Fruit fly (Drosophila melanogaster): Measurements from ENCODE around the gene Rab7.
A peak's percentile ranks its signal among the peaks of the same experiment; 100 is the strongest.

DNA sequence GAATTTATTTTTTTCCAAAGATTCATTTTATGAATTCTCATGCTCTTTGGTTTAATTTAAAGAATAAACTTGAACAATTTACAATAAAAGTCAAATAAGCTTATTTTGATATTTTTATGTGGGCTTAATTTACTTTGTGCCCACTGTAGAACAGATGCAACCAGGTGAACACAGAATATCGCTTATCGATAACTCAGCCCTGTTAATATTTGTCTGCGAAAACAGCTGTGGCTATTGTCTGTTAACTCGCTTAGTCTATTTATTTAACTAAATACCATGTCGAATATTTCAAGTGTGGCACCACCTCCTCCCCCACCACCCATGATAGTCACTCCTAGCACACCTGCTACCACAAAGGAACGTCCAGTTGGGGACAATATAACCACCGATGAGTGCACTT is 2.7 kb downstream of the Rab7 start, which contains the start of gene CG33108:
- TF ChIP-seq fru (GFP tag; optimal IDR thresholded peaks at IDR 0.05) (no peak), OdsH (GFP tag; optimal IDR thresholded peaks at IDR 0.05) (no peak), Abd-B (GFP tag; optimal IDR thresholded peaks at IDR 0.05) (no peak), pan (optimal IDR thresholded peaks at IDR 0.05) (no peak), usp (GFP tag; optimal IDR thresholded peaks at IDR 0.05) (no peak), Hnf4 (GFP tag; optimal IDR thresholded peaks at IDR 0.05) (peak; percentile 21), brk (GFP tag; optimal IDR thresholded peaks at IDR 0.05) (no peak), br (GFP tag; optimal IDR thresholded peaks at IDR 0.05) (no peak), CG32264 (GFP tag; optimal IDR thresholded peaks at IDR 0.05) (no peak), h (GFP tag; optimal IDR thresholded peaks at IDR 0.05) (no peak), lola (GFP tag; optimal IDR thresholded peaks at IDR 0.05) (no peak)
